Worm (Caenorhabditis elegans) whole organism, L4/young adult: ENCODE results near the gene rnh-1.0.

Source experiments
- W03F9.2 ChIP-seq: fragments of 150-350 bp; optimal IDR thresholded peaks from 2 replicates; lab custom pipeline; 2014; ENCODE audit warnings: missing biosample characterization, missing genetic modification characterization
- dao-5 ChIP-seq: sonication (generic microtip); optimal IDR thresholded peaks from 2 replicates; lab custom pipeline; 2016; ENCODE audit warnings: missing genotype, missing genetic modification characterization, moderate library complexity, missing compliant biosample characterization
- him-1 ChIP-seq: sonication (generic microtip); optimal IDR thresholded peaks from 2 replicates; lab custom pipeline; 2016; ENCODE audit warnings: missing genotype, missing genetic modification reagents, missing genetic modification characterization, missing compliant biosample characterization

DNA sequence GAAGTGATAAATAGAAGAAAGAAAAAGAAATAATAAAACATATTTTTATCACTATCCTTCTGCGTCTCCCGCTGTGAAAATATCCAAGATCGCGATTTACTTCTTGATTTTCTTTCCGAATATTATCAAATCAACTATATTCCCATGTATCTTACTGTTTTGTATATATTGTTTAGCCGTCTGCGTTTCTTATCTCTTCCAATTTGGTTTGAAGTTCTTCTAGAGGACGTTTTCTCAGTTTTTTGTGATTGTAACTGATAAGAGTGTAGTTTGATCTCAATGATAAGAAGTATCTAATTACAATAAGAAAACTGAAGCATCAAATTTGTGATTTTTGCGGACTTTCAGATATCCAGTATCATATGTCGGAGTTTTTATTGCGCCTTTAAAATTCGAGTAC, 34.4 kb upstream of the rnh-1.0 start:
- TF ChIP-seq W03F9.2 (tag; lab: Kevin White, UChicago) (peak; percentile 9), him-1 (tag; lab: Kevin White, UChicago) (no peak), dao-5 (no peak)
